Fruit fly (Drosophila melanogaster) whole organism, pupa: ENCODE data around the gene CG46466.

Source experiments
- CG10348 ChIP-seq: fragments of 200-800 bp; sonication (Bioruptor generic); IDR thresholded peaks from 2 replicates; pipeline ENCODE4 v1.3.6; 2022; ENCODE audit warnings: missing biosample characterization, missing genetic modification characterization
- CG15710 ChIP-seq: fragments of 200-800 bp; sonication (Bioruptor generic); optimal IDR thresholded peaks from 2 replicates; lab custom pipeline; 2018; ENCODE audit warnings: missing biosample characterization, mild to moderate bottlenecking, missing genetic modification characterization, moderate library complexity
- Ets98B ChIP-seq: fragments of 200-800 bp; sonication (Bioruptor generic); IDR thresholded peaks from 2 replicates; pipeline ENCODE4 v1.3.6; 2022; ENCODE audit warnings: missing biosample characterization, missing genetic modification characterization
- Pif1B ChIP-seq: fragments of 200-800 bp; sonication (Bioruptor generic); optimal IDR thresholded peaks from 3 replicates; lab custom pipeline; 2016; ENCODE audit warnings: missing biosample characterization, missing genetic modification characterization
- gl ChIP-seq: fragments of 200-800 bp; sonication (Bioruptor generic); optimal IDR thresholded peaks from 2 replicates; lab custom pipeline; 2018; ENCODE audit warnings: missing biosample characterization, mild to moderate bottlenecking, missing genetic modification characterization

dm6 chr4:625898-626644 lies 36.9 kb downstream of the CG46466 start, which contains the start of gene mav:
- TF ChIP-seq Pif1B (GFP tag; lab: Kevin White, UChicago): no peak
- no peak for TF ChIP-seq CG15710
- no peak for TF ChIP-seq CG10348 (GFP tag; lab: Robert Waterston, UW)
- no peak for TF ChIP-seq Ets98B
- no peak for TF ChIP-seq gl
